Fruit fly (Drosophila melanogaster): ENCODE data around the gene CG2116.

CG2116 gene

dm6 chrX:8129204-8129997, at the start of gene CG2116:
Gene CG2116, plus strand, starts transcription at chrX:8129812.
- TF ChIP-seq tai (GFP tag; optimal IDR thresholded peaks at IDR 0.05) (no peak), HLH106 (tag; optimal IDR thresholded peaks at IDR 0.05) (peak; percentile 1), Dfd (GFP tag; optimal IDR thresholded peaks at IDR 0.05) (no peak), Sp1 (GFP tag; optimal IDR thresholded peaks at IDR 0.05) (peak; percentile 13), Mio (GFP tag; optimal IDR thresholded peaks at IDR 0.05) (no peak), dl (GFP tag; optimal IDR thresholded peaks at IDR 0.05; ENCODE audit: insufficient read depth in 1 of 2, partially characterized antibody in 2 of 2) (no peak), pan (optimal IDR thresholded peaks at IDR 0.05) (no peak), Hr78 (GFP tag; optimal IDR thresholded peaks at IDR 0.05) (no peak), Myc (optimal IDR thresholded peaks at IDR 0.05) (peak; percentile 1), sage (GFP tag; optimal IDR thresholded peaks at IDR 0.05) (no peak), Abd-B (GFP tag; optimal IDR thresholded peaks at IDR 0.05) (no peak), brk (GFP tag; optimal IDR thresholded peaks at IDR 0.05) (no peak), Hr83 (GFP tag; optimal IDR thresholded peaks at IDR 0.05; ENCODE audit: poor library complexity, severe bottlenecking) (no peak), foxo (GFP tag; optimal IDR thresholded peaks at IDR 0.05) (no peak), Rel (GFP tag; optimal IDR thresholded peaks at IDR 0.05) (no peak), Rel (tag; optimal IDR thresholded peaks at IDR 0.05) (no peak), jim (GFP tag; optimal IDR thresholded peaks at IDR 0.05) (no peak), N (GFP tag; optimal IDR thresholded peaks at IDR 0.05) (no peak), fru (GFP tag; optimal IDR thresholded peaks at IDR 0.05) (no peak), CG32264 (GFP tag; optimal IDR thresholded peaks at IDR 0.05) (no peak), usp (GFP tag; optimal IDR thresholded peaks at IDR 0.05) (no peak), dmrt93B (GFP tag; optimal IDR thresholded peaks at IDR 0.05) (no peak), sv (GFP tag; optimal IDR thresholded peaks at IDR 0.05) (no peak), Vsx2 (GFP tag; optimal IDR thresholded peaks at IDR 0.05; ENCODE audit: partially characterized antibody) (no peak), woc (GFP tag; optimal IDR thresholded peaks at IDR 0.05) (no peak), dsf (GFP tag; optimal IDR thresholded peaks at IDR 0.05; ENCODE audit: borderline replicate concordance) (no peak), lola (GFP tag; optimal IDR thresholded peaks at IDR 0.05) (no peak), ey (GFP tag; optimal IDR thresholded peaks at IDR 0.05) (no peak), OdsH (GFP tag; optimal IDR thresholded peaks at IDR 0.05) (no peak), h (GFP tag; optimal IDR thresholded peaks at IDR 0.05) (peak; percentile 3), GATAd (GFP tag; optimal IDR thresholded peaks at IDR 0.05) (no peak), Jra (GFP tag; optimal IDR thresholded peaks at IDR 0.05) (no peak), Dif (GFP tag; optimal IDR thresholded peaks at IDR 0.05; ENCODE audit: partially characterized antibody) (no peak)

dm6 chrX:8080174-8080573, 49.4 kb upstream of the CG2116 start:
- TF ChIP-seq h (GFP tag; optimal IDR thresholded peaks at IDR 0.05) (peak; percentile 0), HLH106 (tag; optimal IDR thresholded peaks at IDR 0.05) (no peak), Hr83 (GFP tag; optimal IDR thresholded peaks at IDR 0.05; ENCODE audit: poor library complexity, severe bottlenecking) (no peak), dmrt93B (GFP tag; optimal IDR thresholded peaks at IDR 0.05) (no peak), N (GFP tag; optimal IDR thresholded peaks at IDR 0.05) (no peak), pan (optimal IDR thresholded peaks at IDR 0.05) (no peak), psq (GFP tag; optimal IDR thresholded peaks at IDR 0.05) (peak; percentile 8), usp (GFP tag; optimal IDR thresholded peaks at IDR 0.05) (no peak), sv (GFP tag; optimal IDR thresholded peaks at IDR 0.05) (no peak), tai (GFP tag; optimal IDR thresholded peaks at IDR 0.05) (no peak), GATAd (GFP tag; optimal IDR thresholded peaks at IDR 0.05) (no peak), Rel (GFP tag; optimal IDR thresholded peaks at IDR 0.05) (no peak), Rel (tag; optimal IDR thresholded peaks at IDR 0.05) (no peak), CrebA (GFP tag; optimal IDR thresholded peaks at IDR 0.05; ENCODE audit: borderline replicate concordance) (no peak), foxo (GFP tag; optimal IDR thresholded peaks at IDR 0.05) (peak in 1 of 2 experiments; percentile 30)

dm6 chrX:8081427-8082185, 48.0 kb upstream of the CG2116 start, which contains the start of gene Ldsdh1:
Gene Ldsdh1, minus strand, starts transcription at chrX:8081605.
- TF ChIP-seq N (GFP tag; optimal IDR thresholded peaks at IDR 0.05) = no peak
- no peak for TF ChIP-seq Dif (GFP tag; optimal IDR thresholded peaks at IDR 0.05; ENCODE audit: partially characterized antibody)
- TF ChIP-seq Myc (optimal IDR thresholded peaks at IDR 0.05) = no peak
- TF ChIP-seq OdsH (GFP tag; optimal IDR thresholded peaks at IDR 0.05) = no peak
- no peak for TF ChIP-seq lola (GFP tag; optimal IDR thresholded peaks at IDR 0.05)
- TF ChIP-seq tai (GFP tag; optimal IDR thresholded peaks at IDR 0.05) = no peak
- no peak for TF ChIP-seq brk (GFP tag; optimal IDR thresholded peaks at IDR 0.05)
- no peak for TF ChIP-seq usp (GFP tag; optimal IDR thresholded peaks at IDR 0.05)
- TF ChIP-seq Sp1 (GFP tag; optimal IDR thresholded peaks at IDR 0.05) = no peak
- no peak for TF ChIP-seq sv (GFP tag; optimal IDR thresholded peaks at IDR 0.05)
- TF ChIP-seq rgr (GFP tag; optimal IDR thresholded peaks at IDR 0.05) = no peak
- no peak for TF ChIP-seq CG9705 (GFP tag; optimal IDR thresholded peaks at IDR 0.05)
- no peak for TF ChIP-seq HLH106 (tag; optimal IDR thresholded peaks at IDR 0.05)
- no peak for TF ChIP-seq CrebA (GFP tag; optimal IDR thresholded peaks at IDR 0.05; ENCODE audit: borderline replicate concordance)
- no peak for TF ChIP-seq Vsx2 (GFP tag; optimal IDR thresholded peaks at IDR 0.05; ENCODE audit: partially characterized antibody)
- no peak for TF ChIP-seq psq (GFP tag; optimal IDR thresholded peaks at IDR 0.05)
- TF ChIP-seq sage (GFP tag; optimal IDR thresholded peaks at IDR 0.05) = no peak
- TF ChIP-seq fru (GFP tag; optimal IDR thresholded peaks at IDR 0.05) = no peak
- TF ChIP-seq pan (optimal IDR thresholded peaks at IDR 0.05) = no peak
